Fruit fly (Drosophila melanogaster): Measurements from ENCODE around the gene Mybbp1A.
A peak's percentile ranks its signal among the peaks of the same experiment; 100 is the strongest.

dm6 chrX:629239-629821 is at the start of gene Mybbp1A, which contains the start of gene RpL36:
- TF ChIP-seq EcR (GFP tag; optimal IDR thresholded peaks at IDR 0.05) (peak; percentile 42), CG8301 (tag; optimal IDR thresholded peaks at IDR 0.05) (no peak), Pif1A (GFP tag; optimal IDR thresholded peaks at IDR 0.05) (no peak), CG8159 (tag; optimal IDR thresholded peaks at IDR 0.05) (peak; percentile 61), CG12605 (GFP tag; IDR thresholded peaks at IDR 0.05) (peak; percentile 40), CG13204 (GFP tag; optimal IDR thresholded peaks at IDR 0.05) (no peak), Pif1B (GFP tag; optimal IDR thresholded peaks at IDR 0.05) (no peak), CG34367 (tag; optimal IDR thresholded peaks at IDR 0.05) (peak; percentile 50), CG10348 (GFP tag; IDR thresholded peaks at IDR 0.05) (no peak)

Measured in whole organism, pupa.